Fruit fly (Drosophila melanogaster) whole organism, embryonic: ENCODE data around the gene CG6000.

Source experiments
- ATbp ChIP-seq: fragments of 200-800 bp; sonication (Bioruptor generic); optimal IDR thresholded peaks from 2 replicates; lab custom pipeline; 2017; ENCODE audit warnings: missing biosample characterization, mild to moderate bottlenecking, missing genetic modification characterization, missing genetic modification reagents
- Atf3 ChIP-seq: fragments of 200-800 bp; sonication (Bioruptor generic); optimal IDR thresholded peaks from 3 replicates; lab custom pipeline; 2016; ENCODE audit warnings: missing biosample characterization, missing genetic modification characterization
- Awh ChIP-seq: fragments of 200-800 bp; sonication (Bioruptor generic); IDR thresholded peaks from 2 replicates; pipeline ENCODE4, ENCODE4 v1.3.6; 2022; ENCODE audit warnings: missing biosample characterization, missing genetic modification characterization
- CG1024 ChIP-seq: fragments of 200-800 bp; sonication (Bioruptor generic); IDR thresholded peaks from 2 replicates; pipeline ENCODE4 v1.3.6; 2022; ENCODE audit warnings: missing biosample characterization, missing genetic modification characterization
- CG11696 ChIP-seq: fragments of 200-800 bp; sonication (Bioruptor generic); IDR thresholded peaks from 2 replicates; pipeline ENCODE4 v1.3.6; 2022; ENCODE audit warnings: missing biosample characterization, missing genetic modification characterization
- CG12391 ChIP-seq: fragments of 200-800 bp; sonication (Bioruptor generic); optimal IDR thresholded peaks from 3 replicates; lab custom pipeline; 2018; ENCODE audit warnings: missing biosample characterization, mild to moderate bottlenecking, missing genetic modification characterization, moderate library complexity
- CG12744 ChIP-seq: fragments of 200-800 bp; sonication (Bioruptor generic); optimal IDR thresholded peaks from 2 replicates; lab custom pipeline; 2016; ENCODE audit warnings: missing biosample characterization, missing genetic modification characterization
- CG13424 ChIP-seq: fragments of 200-800 bp; sonication (Bioruptor generic); optimal IDR thresholded peaks from 2 replicates; lab custom pipeline; 2019; ENCODE audit warnings: missing biosample characterization, mild to moderate bottlenecking, missing genetic modification characterization, moderate library complexity
- CG16863 ChIP-seq: fragments of 200-800 bp; sonication (Bioruptor generic); optimal IDR thresholded peaks from 3 replicates; lab custom pipeline; 2016; ENCODE audit warnings: missing biosample characterization, missing genetic modification characterization
- CG1792 ChIP-seq: fragments of 200-800 bp; sonication (Bioruptor generic); optimal IDR thresholded peaks from 2 replicates; lab custom pipeline; 2016; ENCODE audit warnings: missing biosample characterization, missing genetic modification characterization
- CG2116 ChIP-seq: fragments of 200-800 bp; sonication (Bioruptor generic); optimal IDR thresholded peaks from 3 replicates; lab custom pipeline; 2018; ENCODE audit warnings: missing biosample characterization, mild to moderate bottlenecking, missing genetic modification characterization
- CG2875 ChIP-seq: fragments of 200-800 bp; sonication (Bioruptor generic); optimal IDR thresholded peaks from 2 replicates; lab custom pipeline; 2017; ENCODE audit warnings: missing biosample characterization, mild to moderate bottlenecking, missing genetic modification characterization, missing genetic modification reagents
- CG3281 ChIP-seq: fragments of 200-800 bp; sonication (Bioruptor generic); optimal IDR thresholded peaks from 3 replicates; lab custom pipeline; 2017; ENCODE audit warnings: missing biosample characterization, mild to moderate bottlenecking, missing genetic modification characterization
- CG33213 ChIP-seq: fragments of 200-800 bp; sonication (Bioruptor generic); optimal IDR thresholded peaks from 3 replicates; lab custom pipeline; 2016; ENCODE audit warnings: missing biosample characterization, missing genetic modification characterization
- CG3726 ChIP-seq: fragments of 200-800 bp; sonication (Bioruptor generic); IDR thresholded peaks from 3 replicates; pipeline ENCODE4, ENCODE4 v1.3.6; 2022; ENCODE audit warnings: missing biosample characterization, missing genetic modification characterization
- CG4328 ChIP-seq: fragments of 200-800 bp; sonication (Bioruptor generic); optimal IDR thresholded peaks from 3 replicates; lab custom pipeline; 2017; ENCODE audit warnings: missing biosample characterization, missing genetic modification reagents, missing genetic modification characterization
- CG5180 ChIP-seq: fragments of 200-800 bp; sonication (Bioruptor generic); optimal IDR thresholded peaks from 3 replicates; lab custom pipeline; 2017; ENCODE audit warnings: missing biosample characterization, missing genetic modification characterization, mild to moderate bottlenecking, moderate library complexity, missing genetic modification reagents
- CG6791 ChIP-seq: fragments of 200-800 bp; sonication (Bioruptor generic); IDR thresholded peaks from 3 replicates; pipeline ENCODE4 v1.3.6; 2022; ENCODE audit warnings: missing biosample characterization, missing genetic modification characterization; ENCODE audit not compliant: partially characterized antibody
- CG7839 ChIP-seq: fragments of 200-800 bp; sonication (Bioruptor generic); optimal IDR thresholded peaks from 3 replicates; lab custom pipeline; 2018; ENCODE audit warnings: missing biosample characterization, mild to moderate bottlenecking, missing genetic modification characterization, moderate library complexity
- CG7987 ChIP-seq: fragments of 200-800 bp; sonication (Bioruptor generic); optimal IDR thresholded peaks from 2 replicates; lab custom pipeline; 2018; ENCODE audit warnings: missing biosample characterization, mild to moderate bottlenecking, missing genetic modification characterization, moderate library complexity
- CTCF ChIP-seq: fragments of 200-800 bp; sonication (Bioruptor generic); optimal IDR thresholded peaks from 2 replicates; lab custom pipeline; 2017; ENCODE audit warnings: missing biosample characterization, mild to moderate bottlenecking, missing genetic modification characterization, moderate library complexity
- Dbx ChIP-seq: fragments of 200-800 bp; sonication (Bioruptor generic); IDR thresholded peaks from 3 replicates; pipeline ENCODE4 v1.3.6; 2022; ENCODE audit warnings: missing biosample characterization, missing genetic modification characterization
- Dek ChIP-seq: fragments of 200-800 bp; sonication (Bioruptor generic); optimal IDR thresholded peaks from 3 replicates; lab custom pipeline; 2019; ENCODE audit warnings: missing biosample characterization, mild to moderate bottlenecking, missing genetic modification characterization, moderate library complexity
- Dip3 ChIP-seq: fragments of 200-800 bp; sonication (Bioruptor generic); optimal IDR thresholded peaks from 3 replicates; lab custom pipeline; 2016; ENCODE audit warnings: missing biosample characterization, missing genetic modification characterization
- Dll ChIP-seq: fragments of 200-800 bp; sonication (Bioruptor generic); IDR thresholded peaks from 4 replicates; pipeline ENCODE4 v1.3.6; 2022; ENCODE audit warnings: missing biosample characterization, missing genetic modification characterization; ENCODE audit not compliant: partially characterized antibody
- HLH4C ChIP-seq: fragments of 200-800 bp; sonication (Bioruptor generic); IDR thresholded peaks from 3 replicates; pipeline ENCODE4 v1.3.6; 2022; ENCODE audit warnings: missing biosample characterization, missing genetic modification characterization; ENCODE audit not compliant: partially characterized antibody
- Hand ChIP-seq: fragments of 200-800 bp; sonication (Bioruptor generic); optimal IDR thresholded peaks from 2 replicates; lab custom pipeline; 2017; ENCODE audit warnings: mild to moderate bottlenecking, missing biosample characterization, missing genetic modification reagents, missing genetic modification characterization
- Hmx ChIP-seq: fragments of 200-800 bp; sonication (Bioruptor generic); optimal IDR thresholded peaks from 2 replicates; lab custom pipeline; 2016; ENCODE audit warnings: missing biosample characterization, missing genetic modification characterization
- Hsf ChIP-seq: fragments of 200-800 bp; sonication (Bioruptor generic); optimal IDR thresholded peaks from 3 replicates; lab custom pipeline; 2016; ENCODE audit warnings: missing biosample characterization, missing genetic modification characterization
- Med ChIP-seq: fragments of 200-800 bp; sonication (Bioruptor generic); peaks from one replicate; lab custom pipeline; 2016; ENCODE audit warnings: missing biosample characterization, missing genetic modification characterization, mild to moderate bottlenecking, inconsistent platforms, moderate library complexity
- Mrtf ChIP-seq: fragments of 200-800 bp; sonication (Bioruptor generic); IDR thresholded peaks from 3 replicates; pipeline ENCODE4 v1.3.6; 2022; ENCODE audit warnings: missing biosample characterization, missing genetic modification characterization
- Spps ChIP-seq: fragments of 200-800 bp; sonication (Bioruptor generic); optimal IDR thresholded peaks from 2 replicates; lab custom pipeline; 2018; ENCODE audit warnings: missing biosample characterization, mild to moderate bottlenecking, missing genetic modification characterization
- Sry-δ ChIP-seq: fragments of 200-800 bp; sonication (Bioruptor generic); optimal IDR thresholded peaks from 2 replicates; lab custom pipeline; 2016; ENCODE audit warnings: missing biosample characterization, missing genetic modification characterization
- bowl ChIP-seq: fragments of 200-800 bp; sonication (Bioruptor generic); IDR thresholded peaks from 2 replicates; pipeline ENCODE4 v1.3.6; 2022; ENCODE audit warnings: missing biosample characterization, missing genetic modification characterization
- dati ChIP-seq: fragments of 200-800 bp; sonication (Bioruptor generic); IDR thresholded peaks from 2 replicates; pipeline ENCODE4 v1.3.6; 2022; ENCODE audit warnings: missing biosample characterization, missing genetic modification characterization
- dimm ChIP-seq: fragments of 200-800 bp; sonication (Bioruptor generic); IDR thresholded peaks from 2 replicates; pipeline ENCODE4 v1.3.6; 2022; ENCODE audit warnings: missing biosample characterization, missing genetic modification characterization
- gfzf ChIP-seq: fragments of 200-800 bp; sonication (Bioruptor generic); optimal IDR thresholded peaks from 2 replicates; lab custom pipeline; 2016; ENCODE audit warnings: missing biosample characterization, mild to moderate bottlenecking, missing genetic modification characterization, moderate library complexity
- h ChIP-seq: fragments of >200 bp; optimal IDR thresholded peaks from 2 replicates; lab custom pipeline; 2017
- her ChIP-seq: fragments of 200-800 bp; sonication (Bioruptor generic); optimal IDR thresholded peaks from 2 replicates; lab custom pipeline; 2016; ENCODE audit warnings: missing biosample characterization, missing genetic modification characterization
- inv ChIP-seq: fragments of 200-800 bp; sonication (Bioruptor generic); IDR thresholded peaks from 2 replicates; pipeline ENCODE4 v1.3.6; 2022; ENCODE audit warnings: missing biosample characterization, missing genetic modification characterization; ENCODE audit not compliant: partially characterized antibody
- kah ChIP-seq: fragments of 200-800 bp; sonication (Bioruptor generic); optimal IDR thresholded peaks from 2 replicates; lab custom pipeline; 2018; ENCODE audit warnings: missing biosample characterization, mild to moderate bottlenecking, missing genetic modification characterization
- lmd ChIP-seq: fragments of 200-800 bp; sonication (Bioruptor generic); IDR thresholded peaks from 2 replicates; pipeline ENCODE4 v1.3.6; 2022; ENCODE audit warnings: missing biosample characterization, missing genetic modification characterization
- lola ChIP-seq, 3 experiments: fragments of >200 bp in 2 of 3; fragments of 200-800 bp in 1 of 3; sonication (Bioruptor generic) in 1 of 3; optimal IDR thresholded peaks; 2 replicates each; lab custom pipeline; 2017 to 2019; ENCODE audit warnings: missing biosample characterization in 3 of 3, missing genetic modification characterization in 3 of 3, mild to moderate bottlenecking in 1 of 3, moderate library complexity in 1 of 3
- pan ChIP-seq, 4 experiments: fragments of >200 bp in 3 of 4; fragments of 200-800 bp in 1 of 4; sonication (Bioruptor generic) in 1 of 4; optimal IDR thresholded peaks in 3 of 4; IDR thresholded peaks in 1 of 4; 2 replicates each; pipeline versions ENCODE4 v1.3.6 to Lab custom; 2017 to 2022; ENCODE audit warnings: missing biosample characterization in 2 of 4, missing genetic modification characterization in 2 of 4, mixed read lengths in 1 of 4
- pb ChIP-seq: fragments of 200-800 bp; sonication (Bioruptor generic); optimal IDR thresholded peaks from 3 replicates; lab custom pipeline; 2016; ENCODE audit warnings: missing biosample characterization, missing genetic modification characterization
- phol ChIP-seq: fragments of 200-800 bp; sonication (Bioruptor generic); optimal IDR thresholded peaks from 3 replicates; lab custom pipeline; 2018; ENCODE audit warnings: missing biosample characterization, mild to moderate bottlenecking, missing genetic modification characterization, moderate library complexity
- sd ChIP-seq: fragments of 200-800 bp; sonication (Bioruptor generic); optimal IDR thresholded peaks from 3 replicates; lab custom pipeline; 2018; ENCODE audit warnings: missing biosample characterization, mild to moderate bottlenecking, missing genetic modification characterization, moderate library complexity
- seq ChIP-seq: fragments of 200-800 bp; sonication (Bioruptor generic); IDR thresholded peaks from 2 replicates; pipeline ENCODE4 v1.3.6; 2022; ENCODE audit warnings: missing biosample characterization, missing genetic modification characterization
- tin ChIP-seq: fragments of 200-800 bp; sonication (Bioruptor generic); optimal IDR thresholded peaks from 3 replicates; lab custom pipeline; 2016; ENCODE audit warnings: missing biosample characterization, missing genetic modification characterization
- unpg ChIP-seq: fragments of 200-800 bp; sonication (Bioruptor generic); optimal IDR thresholded peaks from 3 replicates; lab custom pipeline; 2018; ENCODE audit warnings: missing biosample characterization, mild to moderate bottlenecking, missing genetic modification characterization, moderate library complexity

CG6000 gene

dm6 chr3R:24010637-24011214, 43.5 kb upstream of the CG6000 start (continued):
- TF ChIP-seq Atf3 (GFP tag; lab: Kevin White, UChicago) (no peak), ATbp (GFP tag; lab: Kevin White, UChicago) (peak; percentile 46), CG16863 (GFP tag; lab: Kevin White, UChicago) (no peak), inv (GFP tag; lab: Robert Waterston, UW) (no peak), CG11696 (0 out of 2 replicates have a peak, but pooled peaks have one; percentile 24), CG33213 (GFP tag; lab: Kevin White, UChicago) (no peak), pan (optimal IDR thresholded peaks at IDR 0.05; lab: Kevin White, UChicago) (no peak), pan (GFP tag; optimal IDR thresholded peaks at IDR 0.05 in 1 of 2, IDR thresholded peaks at IDR 0.05 in 1 of 2) (peak in 1 of 2 experiments; percentile 76), pb (GFP tag; lab: Kevin White, UChicago) (no peak), bowl (GFP tag; lab: Robert Waterston, UW) (no peak), dati (no peak), HLH4C (GFP tag; lab: Robert Waterston, UW) (no peak), phol (tag; lab: Kevin White, UChicago) (peak; percentile 41), lola (GFP tag; optimal IDR thresholded peaks at IDR 0.05; lab: Kevin White, UChicago) (no peak), CG4328 (no peak), Hand (peak; percentile 44), CG3726 (GFP tag; lab: Robert Waterston, UW) (0 out of 3 replicates have a peak, but pooled peaks have one; percentile 56), CG1024 (GFP tag; lab: Robert Waterston, UW) (no peak), kah (no peak), Spps (tag; lab: Kevin White, UChicago) (no peak), unpg (GFP tag; lab: Kevin White, UChicago) (peak; percentile 69), Dll (GFP tag; lab: Robert Waterston, UW) (no peak), CG12744 (GFP tag; lab: Kevin White, UChicago) (no peak), CG2116 (no peak), CG3281 (peak; percentile 53), Hmx (GFP tag; lab: Kevin White, UChicago) (no peak), Mrtf (peak; percentile 52; the same call in 1 of the 3 replicates), lmd (GFP tag; lab: Robert Waterston, UW) (peak; percentile 72), CG13424 (tag; lab: Kevin White, UChicago) (peak; percentile 72), Dip3 (no peak), tin (GFP tag; lab: Kevin White, UChicago) (no peak), seq (GFP tag; lab: Robert Waterston, UW) (peak; percentile 79), Awh (GFP tag; lab: Robert Waterston, UW) (peak; percentile 51; the same call in 1 of the 2 replicates), CG12391 (peak; percentile 67), gfzf (GFP tag; lab: Kevin White, UChicago) (no peak), Hsf (peak; percentile 45), dimm (GFP tag; lab: Robert Waterston, UW) (no peak), her (GFP tag; lab: Kevin White, UChicago) (no peak), Dek (peak; percentile 64), CG6791 (GFP tag; lab: Robert Waterston, UW) (no peak), CG7839 (peak; percentile 72), CTCF (GFP tag; lab: Kevin White, UChicago) (no peak), CG7987 (GFP tag; lab: Kevin White, UChicago) (no peak), Med (GFP tag; lab: Kevin White, UChicago) (peak; percentile 88), Dbx (GFP tag; lab: Robert Waterston, UW) (peak; percentile 83), sd (tag; lab: Kevin White, UChicago) (peak; percentile 41), CG5180 (GFP tag; lab: Kevin White, UChicago) (peak; percentile 7), Sry-δ (no peak), CG1792 (GFP tag; lab: Kevin White, UChicago) (no peak), CG2875 (GFP tag; lab: Kevin White, UChicago) (no peak), h (lab: Kevin White, UChicago) (no peak)
